Worm (Caenorhabditis elegans): ENCODE results near the gene DH11.5.

ce11 chrII:7945168-7945567 is 31.2 kb upstream of the DH11.5 start, which contains the start of gene dbt-1:
- TF ChIP-seq him-1 (tag; optimal IDR thresholded peaks at IDR 0.05) (peak; percentile 43), W03F9.2 (tag; optimal IDR thresholded peaks at IDR 0.05) (peak; percentile 75)

Measured in whole organism, L4/young adult.